Comparison of ENCODE assay signal across 4 fruit fly cellular contexts in the genomic region with DNA sequence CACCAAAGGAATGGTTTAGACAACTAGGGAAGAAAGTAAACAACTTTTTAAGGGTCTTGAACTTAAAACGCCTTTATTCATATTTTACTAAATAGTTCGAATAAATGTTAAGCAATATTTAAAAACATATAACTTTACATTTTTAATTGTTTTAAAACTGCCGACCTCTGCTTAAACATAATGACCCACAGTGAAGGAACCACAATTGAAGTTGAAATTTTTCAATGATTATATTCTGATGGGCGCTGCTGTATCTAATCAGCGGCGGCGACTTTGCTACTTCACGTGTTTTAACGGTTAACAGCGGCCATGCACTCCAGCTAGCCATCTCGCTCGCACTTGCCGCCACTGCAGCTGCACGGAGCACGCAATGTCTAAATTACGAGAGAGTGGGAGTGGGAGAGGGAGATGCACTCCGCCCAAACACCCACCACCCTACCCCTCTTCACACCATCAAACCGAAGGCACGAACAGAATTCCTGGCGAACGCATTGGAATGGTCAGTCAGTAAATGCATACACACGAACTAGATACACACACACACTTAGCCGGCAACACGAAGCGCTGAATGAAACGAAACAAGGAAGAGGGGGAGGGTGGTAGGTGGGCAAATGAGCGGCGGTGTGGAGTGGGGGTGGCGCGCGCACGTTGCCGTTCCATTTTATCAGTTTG.
TF ChIP-seq lines count a peak whose summit lies in the region.

No protein-coding gene starts in this region.

TF ChIP-seq in whole organism, embryonic, 481 proteins besides CTCF, POLR2A, EP300 and RAD21 (continued from another document and continues in another):
- peak; percentile 18 for TF ChIP-seq ewg (GFP tag; optimal IDR thresholded peaks at IDR 0.05; lab: Kevin White, UChicago)
- no peak for TF ChIP-seq sc (optimal IDR thresholded peaks at IDR 0.05; lab: Kevin White, UChicago)
- TF ChIP-seq sc (GFP tag; optimal IDR thresholded peaks at IDR 0.05; lab: Kevin White, UChicago) = peak; percentile 64
- no peak for TF ChIP-seq CG18764 (GFP tag; optimal IDR thresholded peaks at IDR 0.05; lab: Kevin White, UChicago)
- peak; percentile 27 for TF ChIP-seq sd (tag; optimal IDR thresholded peaks at IDR 0.05; lab: Kevin White, UChicago)
- peak; percentile 35 for TF ChIP-seq trem (tag; optimal IDR thresholded peaks at IDR 0.05; lab: Kevin White, UChicago)
- TF ChIP-seq unpg (GFP tag; optimal IDR thresholded peaks at IDR 0.05; lab: Kevin White, UChicago) = peak; percentile 73
- no peak for TF ChIP-seq Spps (tag; optimal IDR thresholded peaks at IDR 0.05; lab: Kevin White, UChicago)
- TF ChIP-seq ken (GFP tag; IDR thresholded peaks at IDR 0.05; lab: Robert Waterston, UW) = 0 out of 3 replicates have a peak, but pooled peaks have one; percentile 38
- peak; percentile 34 for TF ChIP-seq jing (GFP tag; optimal IDR thresholded peaks at IDR 0.05; lab: Kevin White, UChicago)
- TF ChIP-seq HLH3B (GFP tag; IDR thresholded peaks at IDR 0.05; lab: Robert Waterston, UW) = no peak
- TF ChIP-seq Xrp1 (GFP tag; IDR thresholded peaks at IDR 0.05; lab: Robert Waterston, UW) = peak; percentile 55; the same call in 1 of the 2 replicates
- TF ChIP-seq bbx (GFP tag; IDR thresholded peaks at IDR 0.05; lab: Robert Waterston, UW; ENCODE audit: partially characterized antibody) = 0 out of 2 replicates have a peak, but pooled peaks have one; percentile 38
- TF ChIP-seq CG10321 (GFP tag; IDR thresholded peaks at IDR 0.05; lab: Robert Waterston, UW) = peak; percentile 78
- peak; percentile 1 for TF ChIP-seq tup (GFP tag; optimal IDR thresholded peaks at IDR 0.05; lab: Kevin White, UChicago)
- TF ChIP-seq pan (optimal IDR thresholded peaks at IDR 0.05; lab: Kevin White, UChicago) = no peak
- TF ChIP-seq pan (GFP tag; optimal IDR thresholded peaks at IDR 0.05 in 1 of 2, IDR thresholded peaks at IDR 0.05 in 1 of 2) = no peak
- TF ChIP-seq pita (GFP tag; optimal IDR thresholded peaks at IDR 0.05; lab: Kevin White, UChicago) = no peak
- no peak for TF ChIP-seq tna (GFP tag; IDR thresholded peaks at IDR 0.05; lab: Robert Waterston, UW; ENCODE audit: partially characterized antibody)
- peak; percentile 69 for TF ChIP-seq CG10979 (tag; optimal IDR thresholded peaks at IDR 0.05; lab: Kevin White, UChicago)
- TF ChIP-seq CG14710 (tag; optimal IDR thresholded peaks at IDR 0.05; lab: Kevin White, UChicago) = peak; percentile 61
- TF ChIP-seq Aef1 (GFP tag; IDR thresholded peaks at IDR 0.05; lab: Robert Waterston, UW) = peak; percentile 52
- 0 out of 3 replicates have a peak, but pooled peaks have one; percentile 44 for TF ChIP-seq CG11456 (GFP tag; IDR thresholded peaks at IDR 0.05; lab: Robert Waterston, UW)
- peak; percentile 67 for TF ChIP-seq Hsf (GFP tag; optimal IDR thresholded peaks at IDR 0.05; lab: Kevin White, UChicago)
- TF ChIP-seq D (optimal IDR thresholded peaks at IDR 0.05; lab: Kevin White, UChicago) = no peak
- peak; percentile 49 for TF ChIP-seq D (GFP tag; optimal IDR thresholded peaks at IDR 0.05; lab: Kevin White, UChicago)
- TF ChIP-seq CG11696 (GFP tag; IDR thresholded peaks at IDR 0.05; lab: Robert Waterston, UW) = peak; percentile 91
- peak; percentile 72 for TF ChIP-seq CG1832 (GFP tag; optimal IDR thresholded peaks at IDR 0.05; lab: Kevin White, UChicago)
- peak; percentile 76 for TF ChIP-seq row (GFP tag; IDR thresholded peaks at IDR 0.05; lab: Robert Waterston, UW)
- no peak for TF ChIP-seq peb (GFP tag; IDR thresholded peaks at IDR 0.05; lab: Robert Waterston, UW)

TF ChIP-seq in whole organism, prepupa, 60 proteins besides CTCF, POLR2A, EP300 and RAD21 (continued from another document and continues in another):
- TF ChIP-seq OdsH (GFP tag; optimal IDR thresholded peaks at IDR 0.05; lab: Kevin White, UChicago) (peak; percentile 45), Hr38 (GFP tag; optimal IDR thresholded peaks at IDR 0.05; lab: Kevin White, UChicago) (no peak), CG15336 (GFP tag; IDR thresholded peaks at IDR 0.05; lab: Robert Waterston, UW) (peak; percentile 69), Sox15 (GFP tag; optimal IDR thresholded peaks at IDR 0.05; lab: Kevin White, UChicago) (peak; percentile 33), Sox14 (GFP tag; optimal IDR thresholded peaks at IDR 0.05; lab: Kevin White, UChicago) (peak; percentile 55), dsx (GFP tag; optimal IDR thresholded peaks at IDR 0.05; lab: Kevin White, UChicago; ENCODE audit: poor library complexity, severe bottlenecking) (no peak), acj6 (GFP tag; optimal IDR thresholded peaks at IDR 0.05; lab: Kevin White, UChicago) (peak; percentile 34), CG6808 (GFP tag; optimal IDR thresholded peaks at IDR 0.05; lab: Kevin White, UChicago) (no peak), spab (GFP tag; optimal IDR thresholded peaks at IDR 0.05; lab: Kevin White, UChicago) (no peak), net (GFP tag; optimal IDR thresholded peaks at IDR 0.05; lab: Kevin White, UChicago) (peak; percentile 53), fkh (GFP tag; optimal IDR thresholded peaks at IDR 0.05; lab: Kevin White, UChicago) (no peak), Eip93F (GFP tag; optimal IDR thresholded peaks at IDR 0.05; lab: Kevin White, UChicago) (no peak), Sox102F (GFP tag; optimal IDR thresholded peaks at IDR 0.05; lab: Kevin White, UChicago) (peak; percentile 53), Eip78C (GFP tag; lab: Kevin White, UChicago) (peak; percentile 85), CG3032 (tag; optimal IDR thresholded peaks at IDR 0.05; lab: Kevin White, UChicago) (peak; percentile 25), CG32006 (GFP tag; optimal IDR thresholded peaks at IDR 0.05; lab: Kevin White, UChicago) (peak; percentile 73), CG1621 (tag; optimal IDR thresholded peaks at IDR 0.05; lab: Kevin White, UChicago) (peak; percentile 23), Gug (GFP tag; IDR thresholded peaks at IDR 0.05; lab: Robert Waterston, UW) (peak; percentile 61), CG8319 (GFP tag; optimal IDR thresholded peaks at IDR 0.05; lab: Kevin White, UChicago) (no peak), svp (GFP tag; lab: Kevin White, UChicago) (peak; percentile 83), pdm3 (GFP tag; optimal IDR thresholded peaks at IDR 0.05; lab: Kevin White, UChicago) (peak; percentile 62), Ets96B (tag; optimal IDR thresholded peaks at IDR 0.05; lab: Kevin White, UChicago) (peak; percentile 31), CG8119 (GFP tag; IDR thresholded peaks at IDR 0.05; lab: Robert Waterston, UW) (peak; percentile 68), lz (GFP tag; optimal IDR thresholded peaks at IDR 0.05; lab: Kevin White, UChicago) (peak; percentile 62), CG31627 (GFP tag; optimal IDR thresholded peaks at IDR 0.05; lab: Kevin White, UChicago) (peak; percentile 51), salr (GFP tag; optimal IDR thresholded peaks at IDR 0.05; lab: Kevin White, UChicago) (peak in 1 of 2 experiments; percentile 7), eg (GFP tag; IDR thresholded peaks at IDR 0.05; lab: Robert Waterston, UW) (peak; percentile 63), esn (GFP tag; optimal IDR thresholded peaks at IDR 0.05; lab: Kevin White, UChicago) (peak; percentile 67), CG10631 (GFP tag; optimal IDR thresholded peaks at IDR 0.05; lab: Kevin White, UChicago) (peak; percentile 47), Met (GFP tag; optimal IDR thresholded peaks at IDR 0.05; lab: Kevin White, UChicago) (peak; percentile 73), CG11294 (GFP tag; IDR thresholded peaks at IDR 0.05; lab: Robert Waterston, UW) (no peak), Smox (GFP tag; optimal IDR thresholded peaks at IDR 0.05; lab: Kevin White, UChicago) (peak; percentile 51), CG16779 (tag; optimal IDR thresholded peaks at IDR 0.05; lab: Kevin White, UChicago) (no peak)

TF ChIP-seq in whole organism, pupa, 21 proteins besides CTCF, POLR2A, EP300 and RAD21 (continued from another document):
- no peak for TF ChIP-seq CG10348 (GFP tag; IDR thresholded peaks at IDR 0.05; lab: Robert Waterston, UW)
- peak; percentile 29 for TF ChIP-seq CG17806 (tag; optimal IDR thresholded peaks at IDR 0.05; lab: Kevin White, UChicago)
- TF ChIP-seq EcR (GFP tag; optimal IDR thresholded peaks at IDR 0.05; lab: Kevin White, UChicago) = peak; percentile 78
- no peak for TF ChIP-seq Snoo (tag; optimal IDR thresholded peaks at IDR 0.05; lab: Kevin White, UChicago)

TF ChIP-seq in whole organism, wandering third instar larva, 38 proteins besides CTCF, POLR2A, EP300 and RAD21 (continued from another document):
- TF ChIP-seq Dif (GFP tag; optimal IDR thresholded peaks at IDR 0.05; lab: Kevin White, UChicago; ENCODE audit: partially characterized antibody) (peak; percentile 41), sage (GFP tag; optimal IDR thresholded peaks at IDR 0.05; lab: Kevin White, UChicago) (no peak), brk (GFP tag; optimal IDR thresholded peaks at IDR 0.05; lab: Kevin White, UChicago) (no peak), Myc (optimal IDR thresholded peaks at IDR 0.05; lab: Kevin White, UChicago) (no peak), rgr (GFP tag; optimal IDR thresholded peaks at IDR 0.05; lab: Kevin White, UChicago) (peak; percentile 7), foxo (GFP tag; optimal IDR thresholded peaks at IDR 0.05; lab: Kevin White, UChicago) (peak in 1 of 2 experiments; percentile 58), jim (GFP tag; optimal IDR thresholded peaks at IDR 0.05; lab: Kevin White, UChicago) (no peak), Hr78 (GFP tag; optimal IDR thresholded peaks at IDR 0.05; lab: Kevin White, UChicago) (no peak), h (GFP tag; optimal IDR thresholded peaks at IDR 0.05; lab: Kevin White, UChicago) (peak; percentile 34), br (GFP tag; optimal IDR thresholded peaks at IDR 0.05; lab: Kevin White, UChicago) (peak; percentile 47), tai (GFP tag; optimal IDR thresholded peaks at IDR 0.05; lab: Kevin White, UChicago) (no peak), woc (GFP tag; optimal IDR thresholded peaks at IDR 0.05; lab: Kevin White, UChicago) (no peak), Jra (GFP tag; optimal IDR thresholded peaks at IDR 0.05; lab: Kevin White, UChicago) (no peak), N (GFP tag; optimal IDR thresholded peaks at IDR 0.05; lab: Kevin White, UChicago) (no peak), Mio (GFP tag; optimal IDR thresholded peaks at IDR 0.05; lab: Kevin White, UChicago) (no peak), Sp1 (GFP tag; optimal IDR thresholded peaks at IDR 0.05; lab: Kevin White, UChicago) (peak; percentile 53), CG9705 (GFP tag; optimal IDR thresholded peaks at IDR 0.05; lab: Kevin White, UChicago) (no peak), Dfd (GFP tag; optimal IDR thresholded peaks at IDR 0.05; lab: Kevin White, UChicago) (no peak), dsf (GFP tag; optimal IDR thresholded peaks at IDR 0.05; lab: Kevin White, UChicago; ENCODE audit: borderline replicate concordance) (no peak)
